Worm (Caenorhabditis elegans): ENCODE results near the gene tni-4.

DNA sequence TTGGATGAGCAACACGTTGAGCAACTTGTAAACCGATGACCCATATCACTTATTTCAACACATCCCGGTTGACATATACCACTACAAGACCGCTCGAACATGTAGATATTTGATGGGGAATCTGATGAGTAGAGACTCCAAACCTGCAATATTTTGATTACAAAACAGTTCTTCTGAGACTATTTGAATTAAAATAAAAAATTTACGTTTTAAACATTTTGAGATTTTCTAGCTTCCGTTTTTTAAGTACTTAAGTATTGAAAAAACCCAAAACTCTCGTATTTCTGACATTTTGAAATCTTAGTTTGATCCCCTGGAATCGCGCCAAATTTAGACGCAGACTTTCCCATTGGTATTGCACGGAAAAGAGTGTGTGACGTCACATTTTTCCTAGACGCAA lies 47.2 kb upstream of the tni-4 start, which contains the start of gene C24D10.49:
- no peak for TF ChIP-seq pha-4 (tag; optimal IDR thresholded peaks at IDR 0.05)
- no peak for TF ChIP-seq nhr-77 (tag; optimal IDR thresholded peaks at IDR 0.05)
- no peak for TF ChIP-seq nhr-67 (tag; optimal IDR thresholded peaks at IDR 0.05)
- TF ChIP-seq unc-62 (GFP tag; optimal IDR thresholded peaks at IDR 0.05): no peak
- no peak for TF ChIP-seq nhr-237 (tag; optimal IDR thresholded peaks at IDR 0.05)
- TF ChIP-seq ama-1 (optimal IDR thresholded peaks at IDR 0.05): no peak
- TF ChIP-seq pqm-1 (tag; optimal IDR thresholded peaks at IDR 0.05): no peak
- TF ChIP-seq jun-1 (tag; optimal IDR thresholded peaks at IDR 0.05): no peak

Data from whole organism, L3 larva.